Fruit fly (Drosophila melanogaster) whole organism, embryonic: ENCODE results near the gene CG10602.

ENCODE experiments used
- Adf1 ChIP-seq: fragments of 200-800 bp; sonication (Bioruptor generic); IDR thresholded peaks from 2 replicates; pipeline ENCODE4 v1.3.6; 2022; ENCODE audit warnings: missing biosample characterization, missing genetic modification characterization
- B-H1 ChIP-seq: fragments of 200-800 bp; sonication (Bioruptor generic); IDR thresholded peaks from 3 replicates; pipeline ENCODE4 v1.3.6; 2022; ENCODE audit warnings: missing biosample characterization, missing genetic modification characterization
- C15 ChIP-seq: fragments of 200-800 bp; sonication (Bioruptor generic); IDR thresholded peaks from 3 replicates; pipeline ENCODE4 v1.3.6; 2022; ENCODE audit warnings: missing biosample characterization, missing genetic modification characterization
- CG10321 ChIP-seq: fragments of 200-800 bp; sonication (Bioruptor generic); IDR thresholded peaks from 2 replicates; pipeline ENCODE4 v1.3.6; 2022; ENCODE audit warnings: missing biosample characterization, missing genetic modification characterization
- CG10654 ChIP-seq: fragments of 200-800 bp; sonication (Bioruptor generic); optimal IDR thresholded peaks from 2 replicates; lab custom pipeline; 2016; ENCODE audit warnings: missing biosample characterization, missing genetic modification characterization
- CG10959 ChIP-seq: fragments of 200-800 bp; sonication (Bioruptor generic); IDR thresholded peaks from 2 replicates; pipeline ENCODE4 v1.3.6; 2022; ENCODE audit warnings: missing biosample characterization, missing genetic modification characterization
- CG11093 ChIP-seq: fragments of 200-800 bp; sonication (Bioruptor generic); IDR thresholded peaks from 3 replicates; pipeline ENCODE4 v1.3.6; 2022; ENCODE audit warnings: missing biosample characterization, missing genetic modification characterization
- CG1233 ChIP-seq: fragments of 200-800 bp; sonication (Bioruptor generic); optimal IDR thresholded peaks from 4 replicates; lab custom pipeline; 2018; ENCODE audit warnings: missing biosample characterization, mild to moderate bottlenecking, missing genetic modification characterization
- CG13424 ChIP-seq: fragments of 200-800 bp; sonication (Bioruptor generic); optimal IDR thresholded peaks from 2 replicates; lab custom pipeline; 2019; ENCODE audit warnings: missing biosample characterization, mild to moderate bottlenecking, missing genetic modification characterization, moderate library complexity
- CG15601 ChIP-seq: fragments of 200-800 bp; sonication (Bioruptor generic); optimal IDR thresholded peaks from 3 replicates; lab custom pipeline; 2019; ENCODE audit warnings: missing biosample characterization, mild to moderate bottlenecking, missing genetic modification characterization, moderate library complexity
- CG16863 ChIP-seq: fragments of 200-800 bp; sonication (Bioruptor generic); optimal IDR thresholded peaks from 3 replicates; lab custom pipeline; 2016; ENCODE audit warnings: missing biosample characterization, missing genetic modification characterization
- CG17186 ChIP-seq: fragments of 200-800 bp; sonication (Bioruptor generic); optimal IDR thresholded peaks from 3 replicates; lab custom pipeline; 2017; ENCODE audit warnings: missing biosample characterization, missing genetic modification reagents, missing genetic modification characterization
- CG4404 ChIP-seq: fragments of 200-800 bp; sonication (Bioruptor generic); IDR thresholded peaks from 2 replicates; pipeline ENCODE4 v1.3.6; 2022; ENCODE audit warnings: missing biosample characterization, missing genetic modification characterization
- CG5953 ChIP-seq: fragments of 200-800 bp; sonication (Bioruptor generic); IDR thresholded peaks from 2 replicates; pipeline ENCODE4 v1.3.6; 2022; ENCODE audit warnings: missing biosample characterization, missing genetic modification characterization
- CG8944 ChIP-seq: fragments of 200-800 bp; sonication (Bioruptor generic); optimal IDR thresholded peaks from 3 replicates; lab custom pipeline; 2016; ENCODE audit warnings: missing biosample characterization, missing genetic modification characterization
- CG9876 ChIP-seq: fragments of 200-800 bp; sonication (Bioruptor generic); optimal IDR thresholded peaks from 2 replicates; lab custom pipeline; 2016; ENCODE audit warnings: missing biosample characterization, missing genetic modification characterization
- CoRest ChIP-seq: fragments of 200-800 bp; sonication (Bioruptor generic); optimal IDR thresholded peaks from 3 replicates; lab custom pipeline; 2018; ENCODE audit warnings: missing biosample characterization, mild to moderate bottlenecking, missing genetic modification characterization, moderate library complexity
- CrebB ChIP-seq: fragments of 200-800 bp; sonication (Bioruptor generic); optimal IDR thresholded peaks from 3 replicates; lab custom pipeline; 2018; ENCODE audit warnings: missing biosample characterization, mild to moderate bottlenecking, missing genetic modification characterization
- D19B ChIP-seq: fragments of 200-800 bp; sonication (Bioruptor generic); optimal IDR thresholded peaks from 2 replicates; lab custom pipeline; 2017; ENCODE audit warnings: missing biosample characterization, mild to moderate bottlenecking, missing genetic modification characterization
- Eip74EF ChIP-seq, 2 experiments: fragments of 200-800 bp in 1 of 2; fragments of >200 bp in 1 of 2; sonication (Bioruptor generic) in 1 of 2; optimal IDR thresholded peaks; 2 replicates each; lab custom pipeline; 2017 to 2019; ENCODE audit warnings: missing biosample characterization in 2 of 2, missing genetic modification characterization in 2 of 2, mild to moderate bottlenecking in 1 of 2, moderate library complexity in 1 of 2
- Med ChIP-seq: fragments of 200-800 bp; sonication (Bioruptor generic); peaks from one replicate; lab custom pipeline; 2016; ENCODE audit warnings: missing biosample characterization, missing genetic modification characterization, mild to moderate bottlenecking, inconsistent platforms, moderate library complexity
- Mes4 ChIP-seq: fragments of 200-800 bp; sonication (Bioruptor generic); optimal IDR thresholded peaks from 2 replicates; lab custom pipeline; 2016; ENCODE audit warnings: missing biosample characterization, missing genetic modification characterization
- NC2α ChIP-seq: fragments of 200-800 bp; sonication (Bioruptor generic); optimal IDR thresholded peaks from 2 replicates; lab custom pipeline; 2016; ENCODE audit warnings: missing biosample characterization, missing genetic modification characterization
- NFAT ChIP-seq: fragments of 200-800 bp; sonication (Bioruptor generic); IDR thresholded peaks from 2 replicates; pipeline ENCODE4 v1.3.6; 2022; ENCODE audit warnings: missing biosample characterization, missing genetic modification characterization
- Taf1 ChIP-seq: fragments of 200-800 bp; sonication (Bioruptor generic); IDR thresholded peaks from 2 replicates; pipeline ENCODE4 v1.3.6; 2022; ENCODE audit warnings: missing biosample characterization, missing genetic modification characterization
- ap ChIP-seq: fragments of 200-800 bp; sonication (Bioruptor generic); IDR thresholded peaks from 2 replicates; pipeline ENCODE4 v1.3.6; 2022; ENCODE audit warnings: missing biosample characterization, missing genetic modification characterization
- ara ChIP-seq: fragments of 200-800 bp; sonication (Bioruptor generic); IDR thresholded peaks from 2 replicates; pipeline ENCODE4 v1.3.6; 2022; ENCODE audit warnings: missing biosample characterization, missing genetic modification characterization
- bcd ChIP-seq: fragments of 200-800 bp; sonication (Bioruptor generic); optimal IDR thresholded peaks from 2 replicates; lab custom pipeline; 2017; ENCODE audit warnings: missing biosample characterization, mild to moderate bottlenecking, missing genetic modification characterization
- cato ChIP-seq: fragments of 200-800 bp; sonication (Bioruptor generic); optimal IDR thresholded peaks from 2 replicates; lab custom pipeline; 2016; ENCODE audit warnings: missing biosample characterization, missing genetic modification characterization, borderline replicate concordance
- cg ChIP-seq: fragments of 200-800 bp; sonication (Bioruptor generic); optimal IDR thresholded peaks from 3 replicates; lab custom pipeline; 2019; ENCODE audit warnings: missing biosample characterization, mild to moderate bottlenecking, missing genetic modification characterization, moderate library complexity
- chn ChIP-seq: fragments of 200-800 bp; sonication (Bioruptor generic); optimal IDR thresholded peaks from 2 replicates; lab custom pipeline; 2016; ENCODE audit warnings: missing biosample characterization, missing genetic modification characterization
- esg ChIP-seq: fragments of 200-800 bp; sonication (Bioruptor generic); conservative IDR thresholded peaks from 2 replicates; pipeline ENCODE4 v1.3.6; 2022; ENCODE audit warnings: missing biosample characterization, missing genetic modification characterization
- fd64A ChIP-seq: fragments of 200-800 bp; sonication (Bioruptor generic); optimal IDR thresholded peaks from 3 replicates; lab custom pipeline; 2018; ENCODE audit warnings: missing biosample characterization, mild to moderate bottlenecking, missing genetic modification characterization
- fd96Cb ChIP-seq: fragments of 200-800 bp; sonication (Bioruptor generic); optimal IDR thresholded peaks from 2 replicates; lab custom pipeline; 2018; ENCODE audit warnings: missing biosample characterization, mild to moderate bottlenecking, missing genetic modification characterization, moderate library complexity
- grn ChIP-seq: fragments of 200-800 bp; sonication (Bioruptor generic); optimal IDR thresholded peaks from 3 replicates; lab custom pipeline; 2017; ENCODE audit warnings: missing biosample characterization, missing genetic modification characterization
- gt ChIP-seq: fragments of 200-800 bp; sonication (Bioruptor generic); IDR thresholded peaks from 2 replicates; pipeline ENCODE4 v1.3.6; 2022; ENCODE audit warnings: missing biosample characterization, missing genetic modification characterization
- kay ChIP-seq: fragments of 200-800 bp; sonication (Bioruptor generic); optimal IDR thresholded peaks from 2 replicates; lab custom pipeline; 2016; ENCODE audit warnings: missing biosample characterization, missing genetic modification characterization
- ken ChIP-seq: fragments of 200-800 bp; sonication (Bioruptor generic); IDR thresholded peaks from 3 replicates; pipeline ENCODE4 v1.3.6; 2022; ENCODE audit warnings: missing biosample characterization, missing genetic modification characterization
- lmd ChIP-seq: fragments of 200-800 bp; sonication (Bioruptor generic); IDR thresholded peaks from 2 replicates; pipeline ENCODE4 v1.3.6; 2022; ENCODE audit warnings: missing biosample characterization, missing genetic modification characterization
- lola ChIP-seq, 3 experiments: fragments of >200 bp in 2 of 3; fragments of 200-800 bp in 1 of 3; sonication (Bioruptor generic) in 1 of 3; optimal IDR thresholded peaks; 2 replicates each; lab custom pipeline; 2017 to 2019; ENCODE audit warnings: missing biosample characterization in 3 of 3, missing genetic modification characterization in 3 of 3, mild to moderate bottlenecking in 1 of 3, moderate library complexity in 1 of 3
- lov ChIP-seq, 2 experiments: fragments of 200-800 bp in 1 of 2; fragments of >200 bp in 1 of 2; sonication (Bioruptor generic) in 1 of 2; IDR thresholded peaks in 1 of 2; optimal IDR thresholded peaks in 1 of 2; 2 replicates in 1 of 2; 3 replicates in 1 of 2; pipeline versions ENCODE4 v1.3.6 to Lab custom; 2017 to 2022; ENCODE audit warnings: missing biosample characterization in 1 of 2, missing genetic modification characterization in 1 of 2
- nmo ChIP-seq: fragments of 200-800 bp; sonication (Bioruptor generic); optimal IDR thresholded peaks from 2 replicates; lab custom pipeline; 2018; ENCODE audit warnings: missing biosample characterization, mild to moderate bottlenecking, missing genetic modification characterization, moderate library complexity
- oc ChIP-seq: fragments of 200-800 bp; sonication (Bioruptor generic); optimal IDR thresholded peaks from 2 replicates; lab custom pipeline; 2018; ENCODE audit warnings: missing biosample characterization, mild to moderate bottlenecking, missing genetic modification characterization, moderate library complexity
- phol ChIP-seq: fragments of 200-800 bp; sonication (Bioruptor generic); optimal IDR thresholded peaks from 3 replicates; lab custom pipeline; 2018; ENCODE audit warnings: missing biosample characterization, mild to moderate bottlenecking, missing genetic modification characterization, moderate library complexity
- pnt ChIP-seq: fragments of 200-800 bp; sonication (Bioruptor generic); optimal IDR thresholded peaks from 3 replicates; lab custom pipeline; 2016; ENCODE audit warnings: missing biosample characterization, missing genetic modification characterization
- pum ChIP-seq: fragments of 200-800 bp; sonication (Bioruptor generic); optimal IDR thresholded peaks from 2 replicates; lab custom pipeline; 2016; ENCODE audit warnings: missing biosample characterization, missing genetic modification characterization
- tio ChIP-seq: fragments of 200-800 bp; sonication (Bioruptor generic); optimal IDR thresholded peaks from 2 replicates; lab custom pipeline; 2017; ENCODE audit warnings: missing biosample characterization, missing genetic modification characterization, inconsistent platforms
- tll ChIP-seq, 2 experiments: fragments of 200-800 bp in 1 of 2; fragments of >200 bp in 1 of 2; sonication (Bioruptor generic) in 1 of 2; optimal IDR thresholded peaks; 2 replicates each; lab custom pipeline; 2017 to 2019; ENCODE audit warnings: missing biosample characterization in 2 of 2, missing genetic modification characterization in 2 of 2, mild to moderate bottlenecking in 1 of 2, moderate library complexity in 1 of 2
- unc-4 ChIP-seq: fragments of 200-800 bp; sonication (Bioruptor generic); IDR thresholded peaks from 2 replicates; pipeline ENCODE4 v1.3.6; 2022; ENCODE audit warnings: missing biosample characterization, missing genetic modification characterization; ENCODE audit not compliant: partially characterized antibody
- unpg ChIP-seq: fragments of 200-800 bp; sonication (Bioruptor generic); optimal IDR thresholded peaks from 3 replicates; lab custom pipeline; 2018; ENCODE audit warnings: missing biosample characterization, mild to moderate bottlenecking, missing genetic modification characterization, moderate library complexity

The CG10602 gene

DNA sequence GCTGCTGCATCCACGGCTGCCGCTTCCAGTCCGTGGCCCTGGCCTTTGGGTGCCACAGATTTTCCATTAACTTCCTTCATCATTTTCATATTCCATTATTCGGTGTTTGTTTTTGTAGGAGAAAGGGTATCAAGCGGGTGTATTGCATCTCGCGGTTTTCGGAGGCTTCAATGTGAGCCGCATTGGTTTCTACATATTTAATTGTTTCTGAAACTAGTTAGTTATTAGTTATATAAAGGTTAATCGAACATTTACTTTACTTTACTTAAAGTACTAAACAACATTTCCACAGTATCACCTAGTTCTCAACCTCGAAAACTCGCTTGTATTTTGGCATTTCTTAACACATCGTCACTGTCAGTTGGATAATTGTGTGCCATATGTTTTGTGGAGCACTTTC is 40.8 kb upstream of the CG10602 start (continued):
- TF ChIP-seq CrebB (tag; lab: Kevin White, UChicago): no peak
- TF ChIP-seq C15 (GFP tag; lab: Robert Waterston, UW): no peak
- TF ChIP-seq NFAT (GFP tag; lab: Robert Waterston, UW): 0 out of 2 replicates have a peak, but pooled peaks have one; percentile 6
- no peak for TF ChIP-seq Taf1
- TF ChIP-seq Eip74EF (GFP tag; optimal IDR thresholded peaks at IDR 0.05; lab: Kevin White, UChicago): no peak
- TF ChIP-seq chn: peak; percentile 43
- TF ChIP-seq cg: no peak
- no peak for TF ChIP-seq unc-4
- no peak for TF ChIP-seq NC2α (GFP tag; lab: Kevin White, UChicago)
- TF ChIP-seq ap (GFP tag; lab: Robert Waterston, UW): no peak
- TF ChIP-seq grn (GFP tag; lab: Kevin White, UChicago): no peak
- TF ChIP-seq fd96Cb (tag; lab: Kevin White, UChicago): peak; percentile 72
- peak; percentile 12 for TF ChIP-seq CG10654 (GFP tag; lab: Kevin White, UChicago)
- no peak for TF ChIP-seq CG9876 (GFP tag; lab: Kevin White, UChicago)
- TF ChIP-seq CG16863 (GFP tag; lab: Kevin White, UChicago): peak; percentile 43
- peak; percentile 53 for TF ChIP-seq CG15601 (tag; lab: Kevin White, UChicago)
- TF ChIP-seq CG17186 (GFP tag; lab: Kevin White, UChicago): no peak
- TF ChIP-seq CG11093: peak; percentile 54; the same call in 1 of the 3 replicates
- no peak for TF ChIP-seq CG10321 (GFP tag; lab: Robert Waterston, UW)
- 0 out of 3 replicates have a peak, but pooled peaks have one; percentile 22 for TF ChIP-seq ken
- peak; percentile 57 for TF ChIP-seq lmd (GFP tag; lab: Robert Waterston, UW)
- no peak for TF ChIP-seq tll (GFP tag; optimal IDR thresholded peaks at IDR 0.05; lab: Kevin White, UChicago)
- peak; percentile 4 for TF ChIP-seq bcd
- peak; percentile 26 for TF ChIP-seq pnt (GFP tag; lab: Kevin White, UChicago)
- peak in 1 of 3 experiments; percentile 70 for TF ChIP-seq lola (GFP tag; optimal IDR thresholded peaks at IDR 0.05; lab: Kevin White, UChicago)
- TF ChIP-seq nmo (GFP tag; lab: Kevin White, UChicago): peak; percentile 64
- no peak for TF ChIP-seq Adf1
- peak; percentile 87 for TF ChIP-seq Med (GFP tag; lab: Kevin White, UChicago)
- TF ChIP-seq pum (GFP tag; lab: Kevin White, UChicago): peak; percentile 36
- TF ChIP-seq D19B (GFP tag; lab: Kevin White, UChicago): peak; percentile 57
- TF ChIP-seq Mes4 (GFP tag; lab: Kevin White, UChicago): peak; percentile 28
- TF ChIP-seq phol (tag; lab: Kevin White, UChicago): peak; percentile 78
- TF ChIP-seq unpg (GFP tag; lab: Kevin White, UChicago): peak; percentile 69
- no peak for TF ChIP-seq CG5953 (GFP tag; lab: Robert Waterston, UW)
- peak; percentile 56 for TF ChIP-seq CG13424
- peak; percentile 44 for TF ChIP-seq tio (GFP tag; lab: Kevin White, UChicago)
- peak; percentile 43 for TF ChIP-seq CoRest (tag; lab: Kevin White, UChicago)
- 0 out of 2 replicates have a peak, but pooled peaks have one; percentile 22 for TF ChIP-seq esg
- TF ChIP-seq gt: 0 out of 2 replicates have a peak, but pooled peaks have one; percentile 22
- TF ChIP-seq CG4404: peak; percentile 62; the same call in 1 of the 2 replicates
- no peak for TF ChIP-seq lov (optimal IDR thresholded peaks at IDR 0.05; lab: Kevin White, UChicago)
- 0 out of 3 replicates have a peak, but pooled peaks have one; percentile 32 for TF ChIP-seq lov (GFP tag; IDR thresholded peaks at IDR 0.05; lab: Robert Waterston, UW)
- no peak for TF ChIP-seq kay (GFP tag; lab: Kevin White, UChicago)
- peak; percentile 49 for TF ChIP-seq CG8944 (GFP tag; lab: Kevin White, UChicago)
- no peak for TF ChIP-seq oc (tag; lab: Kevin White, UChicago)
- TF ChIP-seq ara (GFP tag; lab: Robert Waterston, UW): peak; percentile 60
- TF ChIP-seq fd64A: peak; percentile 5
- TF ChIP-seq cato (GFP tag; lab: Kevin White, UChicago): peak; percentile 41
- TF ChIP-seq CG10959 (GFP tag; lab: Robert Waterston, UW): peak; percentile 64
- no peak for TF ChIP-seq CG1233 (GFP tag; lab: Kevin White, UChicago)
- TF ChIP-seq B-H1 (GFP tag; lab: Robert Waterston, UW): peak; percentile 30; the same call in 2 of the 3 replicates
